Worm (Caenorhabditis elegans) whole organism, midembryonic: ENCODE results near the gene trap-2.

Experiments
- T22C8.4 ChIP-seq: fragments of 200-800 bp; sonication (Bioruptor generic); IDR thresholded peaks from 2 replicates; pipeline ENCODE4 v1.3.6; 2022; ENCODE audit warnings: missing genetic modification characterization, missing compliant biosample characterization
- cog-1 ChIP-seq: sonication (generic microtip); optimal IDR thresholded peaks from 2 replicates; lab custom pipeline; 2016; ENCODE audit warnings: missing genetic modification characterization, missing compliant biosample characterization
- flt-1 ChIP-seq: fragments of 200-800 bp; sonication (Bioruptor generic); IDR thresholded peaks from 2 replicates; pipeline ENCODE4 v1.3.6; 2022; ENCODE audit warnings: missing genetic modification characterization, missing compliant biosample characterization
- klf-2 ChIP-seq: fragments of 200-800 bp; sonication (Bioruptor generic); conservative IDR thresholded peaks from 2 replicates; pipeline ENCODE4 v1.3.6; 2022; ENCODE audit warnings: missing genetic modification reagents, missing genetic modification characterization, missing compliant biosample characterization
- med-1 ChIP-seq: sonication (generic microtip); optimal IDR thresholded peaks from 2 replicates; lab custom pipeline; 2017; ENCODE audit warnings: missing genetic modification characterization, mild to moderate bottlenecking, missing compliant biosample characterization, antibody characterized with exemption, missing genetic modification reagents; ENCODE audit not compliant: insufficient read depth
- ref-1 ChIP-seq: fragments of 200-800 bp; sonication (Bioruptor generic); conservative IDR thresholded peaks from 2 replicates; pipeline ENCODE4 v1.3.6; 2022; ENCODE audit warnings: missing genetic modification reagents, missing genetic modification characterization, missing compliant biosample characterization
- tab-1 ChIP-seq: fragments of 200-800 bp; sonication (Bioruptor generic); IDR thresholded peaks from 2 replicates; pipeline ENCODE4 v1.3.6; 2022; ENCODE audit warnings: missing genetic modification characterization, missing compliant biosample characterization
- ztf-23 ChIP-seq: fragments of 200-800 bp; sonication (Bioruptor generic); IDR thresholded peaks from 2 replicates; pipeline ENCODE4 v1.3.6; 2022; ENCODE audit warnings: missing genetic modification reagents, missing genetic modification characterization, missing compliant biosample characterization
- ztf-29 ChIP-seq: fragments of 200-800 bp; sonication (Bioruptor generic); IDR thresholded peaks from 2 replicates; pipeline ENCODE4 v1.3.6; 2022; ENCODE audit warnings: missing genetic modification reagents, missing genetic modification characterization, missing compliant biosample characterization

Gene trap-2

ce11 chrX:768061-768646 lies at the start of gene trap-2, which contains the start of gene ile-2:
trap-2 (minus strand) TSS chrX:768069.
ile-2 (plus strand) TSS chrX:768596.
- no peak for TF ChIP-seq klf-2 (GFP tag; lab: Robert Waterston, UW)
- peak; percentile 71 for TF ChIP-seq tab-1 (GFP tag; lab: Robert Waterston, UW)
- peak; percentile 92 for TF ChIP-seq cog-1 (tag; lab: Kevin White, UChicago)
- peak; percentile 80 for TF ChIP-seq ztf-23 (GFP tag; lab: Robert Waterston, UW)
- peak; percentile 80 for TF ChIP-seq flt-1 (GFP tag; lab: Robert Waterston, UW)

- TF ChIP-seq flt-1 (GFP tag; lab: Robert Waterston, UW): no peak
- TF ChIP-seq ref-1 (GFP tag; lab: Robert Waterston, UW): no peak
- TF ChIP-seq med-1 (GFP tag; lab: Kevin White, UChicago): no peak
- no peak for TF ChIP-seq cog-1 (tag; lab: Kevin White, UChicago)
- TF ChIP-seq tab-1 (GFP tag; lab: Robert Waterston, UW): no peak
- no peak for TF ChIP-seq klf-2 (GFP tag; lab: Robert Waterston, UW)
- no peak for TF ChIP-seq T22C8.4 (GFP tag; lab: Robert Waterston, UW)
- TF ChIP-seq ztf-29 (GFP tag; lab: Robert Waterston, UW): no peak
- TF ChIP-seq ztf-23 (GFP tag; lab: Robert Waterston, UW): no peak
Observed at ce11 chrX:815929-816328, 48.1 kb upstream of the trap-2 start, which contains the start of gene ifd-2. ifd-2 (minus strand) TSS chrX:815929.

- TF ChIP-seq flt-1 (GFP tag; lab: Robert Waterston, UW): no peak
- TF ChIP-seq T22C8.4 (GFP tag; lab: Robert Waterston, UW): no peak
- TF ChIP-seq ref-1 (GFP tag; lab: Robert Waterston, UW): no peak
- TF ChIP-seq med-1 (GFP tag; lab: Kevin White, UChicago): no peak
- TF ChIP-seq klf-2 (GFP tag; lab: Robert Waterston, UW): no peak
- TF ChIP-seq ztf-29 (GFP tag; lab: Robert Waterston, UW): no peak
- TF ChIP-seq ztf-23 (GFP tag; lab: Robert Waterston, UW): no peak
Observed at ce11 chrX:813063-813462, 45.2 kb upstream of the trap-2 start, which contains the start of gene F25E2.3. F25E2.3 (minus strand) TSS chrX:813163.

ce11 chrX:812264-812663 lies 44.4 kb upstream of the trap-2 start:
- no peak for TF ChIP-seq flt-1 (GFP tag; lab: Robert Waterston, UW)
- no peak for TF ChIP-seq T22C8.4 (GFP tag; lab: Robert Waterston, UW)
- no peak for TF ChIP-seq ref-1 (GFP tag; lab: Robert Waterston, UW)
- TF ChIP-seq ztf-29 (GFP tag; lab: Robert Waterston, UW): no peak
- no peak for TF ChIP-seq klf-2 (GFP tag; lab: Robert Waterston, UW)
- TF ChIP-seq cog-1 (tag; lab: Kevin White, UChicago): no peak
- TF ChIP-seq ztf-23 (GFP tag; lab: Robert Waterston, UW): no peak
- TF ChIP-seq tab-1 (GFP tag; lab: Robert Waterston, UW): no peak
- no peak for TF ChIP-seq med-1 (GFP tag; lab: Kevin White, UChicago)

ce11 chrX:810694-811093 lies 42.8 kb upstream of the trap-2 start, which contains the start of gene F25E2.2:
F25E2.2 (minus strand) TSS chrX:810794.
- TF ChIP-seq klf-2 (GFP tag; lab: Robert Waterston, UW): no peak
- no peak for TF ChIP-seq flt-1 (GFP tag; lab: Robert Waterston, UW)
- no peak for TF ChIP-seq ztf-29 (GFP tag; lab: Robert Waterston, UW)
- no peak for TF ChIP-seq tab-1 (GFP tag; lab: Robert Waterston, UW)
- TF ChIP-seq T22C8.4 (GFP tag; lab: Robert Waterston, UW): no peak
- TF ChIP-seq med-1 (GFP tag; lab: Kevin White, UChicago): no peak
- no peak for TF ChIP-seq ztf-23 (GFP tag; lab: Robert Waterston, UW)
- no peak for TF ChIP-seq cog-1 (tag; lab: Kevin White, UChicago)
- no peak for TF ChIP-seq ref-1 (GFP tag; lab: Robert Waterston, UW)

DNA sequence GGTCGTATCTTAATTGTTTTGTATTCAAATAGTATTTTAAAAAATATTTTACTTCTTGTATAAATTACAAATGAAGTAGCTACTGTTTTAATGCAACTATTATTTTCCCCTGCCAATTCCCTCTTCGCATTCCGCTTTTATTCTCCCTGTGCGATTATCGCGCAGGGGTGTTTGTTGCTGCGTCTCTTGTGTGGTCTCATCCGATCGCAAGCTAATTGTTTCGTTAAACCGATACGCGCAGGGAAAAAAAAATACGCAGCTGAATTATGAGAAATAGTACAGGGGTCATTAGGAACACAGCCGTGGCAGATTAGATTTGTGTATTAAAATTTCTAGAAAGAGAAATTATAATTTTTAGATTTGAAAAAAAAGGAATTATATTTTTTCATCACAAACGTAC lies 38.6 kb upstream of the trap-2 start:
- TF ChIP-seq klf-2 (GFP tag; lab: Robert Waterston, UW) (peak; percentile 87), tab-1 (GFP tag; lab: Robert Waterston, UW) (peak; percentile 83), cog-1 (tag; lab: Kevin White, UChicago) (peak; percentile 98), ref-1 (GFP tag; lab: Robert Waterston, UW) (0 out of 2 replicates have a peak, but pooled peaks have one; percentile 16), T22C8.4 (GFP tag; lab: Robert Waterston, UW) (no peak), ztf-29 (GFP tag; lab: Robert Waterston, UW) (peak; percentile 73), med-1 (GFP tag; lab: Kevin White, UChicago) (peak; percentile 57), flt-1 (GFP tag; lab: Robert Waterston, UW) (peak; percentile 87), ztf-23 (GFP tag; lab: Robert Waterston, UW) (peak; percentile 85)

ce11 chrX:802478-802877 lies 34.6 kb upstream of the trap-2 start, which contains the start of gene gtr-1:
gtr-1 (plus strand) TSS chrX:802778.
- TF ChIP-seq T22C8.4 (GFP tag; lab: Robert Waterston, UW) (no peak), ztf-23 (GFP tag; lab: Robert Waterston, UW) (no peak), cog-1 (tag; lab: Kevin White, UChicago) (no peak), flt-1 (GFP tag; lab: Robert Waterston, UW) (no peak), klf-2 (GFP tag; lab: Robert Waterston, UW) (no peak), tab-1 (GFP tag; lab: Robert Waterston, UW) (no peak)

DNA sequence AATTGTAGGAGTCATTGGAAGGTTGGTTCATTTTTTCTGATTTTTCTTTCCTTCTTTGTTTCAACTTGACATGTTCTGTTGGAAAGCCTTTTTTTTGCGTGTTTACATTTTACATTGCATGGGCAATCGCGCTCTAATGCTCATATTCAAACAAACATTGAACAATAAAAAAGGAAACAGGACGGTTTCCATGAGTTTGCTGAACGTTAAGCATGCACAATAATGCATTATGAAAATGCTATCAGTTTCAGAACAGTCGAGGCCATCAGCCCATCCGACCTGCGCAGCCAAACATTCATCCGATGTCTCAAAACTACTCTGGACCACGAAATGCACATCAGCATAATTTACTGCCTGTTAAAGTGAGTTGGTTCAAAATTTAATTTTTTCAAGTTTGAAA lies 22.7 kb upstream of the trap-2 start:
- TF ChIP-seq cog-1 (tag; lab: Kevin White, UChicago): no peak
- no peak for TF ChIP-seq T22C8.4 (GFP tag; lab: Robert Waterston, UW)
- no peak for TF ChIP-seq ztf-29 (GFP tag; lab: Robert Waterston, UW)
- no peak for TF ChIP-seq klf-2 (GFP tag; lab: Robert Waterston, UW)
- no peak for TF ChIP-seq ref-1 (GFP tag; lab: Robert Waterston, UW)
- no peak for TF ChIP-seq flt-1 (GFP tag; lab: Robert Waterston, UW)
- TF ChIP-seq ztf-23 (GFP tag; lab: Robert Waterston, UW): no peak
- TF ChIP-seq tab-1 (GFP tag; lab: Robert Waterston, UW): no peak
- TF ChIP-seq med-1 (GFP tag; lab: Kevin White, UChicago): no peak
